Fruit fly (Drosophila melanogaster) whole organism, embryonic: Measurements from ENCODE around the gene CG17221.
A peak's percentile ranks its signal among the peaks of the same experiment; 100 is the strongest.

ENCODE experiments used
- Asciz ChIP-seq: fragments of 200-800 bp; sonication (Bioruptor generic); optimal IDR thresholded peaks from 2 replicates; lab custom pipeline; 2017; ENCODE audit warnings: missing biosample characterization, mild to moderate bottlenecking, missing genetic modification characterization, missing genetic modification reagents
- BEAF-32 ChIP-seq: fragments of 200-800 bp; sonication (Bioruptor generic); optimal IDR thresholded peaks from 3 replicates; lab custom pipeline; 2017; ENCODE audit warnings: missing biosample characterization, missing genetic modification characterization, mild to moderate bottlenecking, moderate library complexity, missing genetic modification reagents
- CG10366 ChIP-seq: fragments of 200-800 bp; sonication (Bioruptor generic); IDR thresholded peaks from 2 replicates; pipeline ENCODE4 v1.3.6; 2022; ENCODE audit warnings: missing biosample characterization, missing genetic modification characterization
- CG10979 ChIP-seq: fragments of 200-800 bp; sonication (Bioruptor generic); optimal IDR thresholded peaks from 2 replicates; lab custom pipeline; 2018; ENCODE audit warnings: missing biosample characterization, mild to moderate bottlenecking, missing genetic modification characterization, moderate library complexity
- CG11560 ChIP-seq: fragments of 200-800 bp; sonication (Bioruptor generic); IDR thresholded peaks from 3 replicates; pipeline ENCODE4 v1.3.6; 2022; ENCODE audit warnings: missing biosample characterization, missing genetic modification characterization
- CG11696 ChIP-seq: fragments of 200-800 bp; sonication (Bioruptor generic); IDR thresholded peaks from 2 replicates; pipeline ENCODE4 v1.3.6; 2022; ENCODE audit warnings: missing biosample characterization, missing genetic modification characterization
- CG1233 ChIP-seq: fragments of 200-800 bp; sonication (Bioruptor generic); optimal IDR thresholded peaks from 4 replicates; lab custom pipeline; 2018; ENCODE audit warnings: missing biosample characterization, mild to moderate bottlenecking, missing genetic modification characterization
- CG12659 ChIP-seq: fragments of 200-800 bp; sonication (Bioruptor generic); optimal IDR thresholded peaks from 3 replicates; lab custom pipeline; 2017; ENCODE audit warnings: mild to moderate bottlenecking, missing biosample characterization, missing genetic modification reagents, missing genetic modification characterization
- CG12769 ChIP-seq: fragments of 200-800 bp; sonication (Bioruptor generic); optimal IDR thresholded peaks from 2 replicates; lab custom pipeline; 2019; ENCODE audit warnings: missing biosample characterization, mild to moderate bottlenecking, missing genetic modification characterization, moderate library complexity
- CG15269 ChIP-seq: fragments of 200-800 bp; sonication (Bioruptor generic); optimal IDR thresholded peaks from 2 replicates; lab custom pipeline; 2018; ENCODE audit warnings: missing biosample characterization, mild to moderate bottlenecking, missing genetic modification characterization, moderate library complexity
- CG15601 ChIP-seq: fragments of 200-800 bp; sonication (Bioruptor generic); optimal IDR thresholded peaks from 3 replicates; lab custom pipeline; 2019; ENCODE audit warnings: missing biosample characterization, mild to moderate bottlenecking, missing genetic modification characterization, moderate library complexity
- CG16813 ChIP-seq: fragments of 200-800 bp; sonication (Bioruptor generic); IDR thresholded peaks from 3 replicates; pipeline ENCODE4 v1.3.6; 2022; ENCODE audit warnings: missing biosample characterization, missing genetic modification characterization; ENCODE audit not compliant: partially characterized antibody
- CG17359 ChIP-seq: fragments of 200-800 bp; sonication (Bioruptor generic); optimal IDR thresholded peaks from 3 replicates; lab custom pipeline; 2018; ENCODE audit warnings: missing biosample characterization, mild to moderate bottlenecking, missing genetic modification characterization, moderate library complexity
- CG17361 ChIP-seq: fragments of 200-800 bp; sonication (Bioruptor generic); IDR thresholded peaks from 3 replicates; pipeline ENCODE4 v1.3.6; 2022; ENCODE audit warnings: missing biosample characterization, missing genetic modification characterization
- CG30403 ChIP-seq: fragments of 200-800 bp; sonication (Bioruptor generic); optimal IDR thresholded peaks from 3 replicates; lab custom pipeline; 2016; ENCODE audit warnings: missing biosample characterization, missing genetic modification characterization
- CG7556 ChIP-seq: fragments of 200-800 bp; sonication (Bioruptor generic); optimal IDR thresholded peaks from 2 replicates; lab custom pipeline; 2017; ENCODE audit warnings: missing biosample characterization, mild to moderate bottlenecking, missing genetic modification characterization
- CG7786 ChIP-seq: fragments of 200-800 bp; sonication (Bioruptor generic); optimal IDR thresholded peaks from 2 replicates; lab custom pipeline; 2016; ENCODE audit warnings: missing biosample characterization, missing genetic modification characterization
- CG8944 ChIP-seq: fragments of 200-800 bp; sonication (Bioruptor generic); optimal IDR thresholded peaks from 3 replicates; lab custom pipeline; 2016; ENCODE audit warnings: missing biosample characterization, missing genetic modification characterization
- D19B ChIP-seq: fragments of 200-800 bp; sonication (Bioruptor generic); optimal IDR thresholded peaks from 2 replicates; lab custom pipeline; 2017; ENCODE audit warnings: missing biosample characterization, mild to moderate bottlenecking, missing genetic modification characterization
- Ets65A ChIP-seq: fragments of 200-800 bp; sonication (Bioruptor generic); peaks from one replicate; lab custom pipeline; 2016; ENCODE audit warnings: missing biosample characterization, missing genetic modification characterization
- Hr51 ChIP-seq, 2 experiments: fragments of 200-800 bp; sonication (Bioruptor generic); optimal IDR thresholded peaks; 2 replicates in 1 of 2; 3 replicates in 1 of 2; lab custom pipeline; 2016 to 2018; ENCODE audit warnings: missing biosample characterization in 2 of 2, missing genetic modification characterization in 2 of 2, mild to moderate bottlenecking in 1 of 2, moderate library complexity in 1 of 2
- Med ChIP-seq: fragments of 200-800 bp; sonication (Bioruptor generic); peaks from one replicate; lab custom pipeline; 2016; ENCODE audit warnings: missing biosample characterization, missing genetic modification characterization, mild to moderate bottlenecking, inconsistent platforms, moderate library complexity
- NfI ChIP-seq: fragments of 200-800 bp; sonication (Bioruptor generic); optimal IDR thresholded peaks from 3 replicates; lab custom pipeline; 2018; ENCODE audit warnings: missing biosample characterization, mild to moderate bottlenecking, missing genetic modification characterization, moderate library complexity
- Ptx1 ChIP-seq: fragments of 200-800 bp; sonication (Bioruptor generic); IDR thresholded peaks from 2 replicates; pipeline ENCODE4 v1.3.6; 2022; ENCODE audit warnings: missing biosample characterization, missing genetic modification characterization
- Sox100B ChIP-seq: fragments of 200-800 bp; sonication (Bioruptor generic); optimal IDR thresholded peaks from 3 replicates; lab custom pipeline; 2018; ENCODE audit warnings: missing biosample characterization, mild to moderate bottlenecking, missing genetic modification characterization
- Sry-β ChIP-seq: fragments of 200-800 bp; sonication (Bioruptor generic); optimal IDR thresholded peaks from 2 replicates; lab custom pipeline; 2018; ENCODE audit warnings: missing biosample characterization, mild to moderate bottlenecking, missing genetic modification characterization, moderate library complexity
- al ChIP-seq: fragments of 200-800 bp; sonication (Bioruptor generic); IDR thresholded peaks from 2 replicates; pipeline ENCODE4 v1.3.6; 2022; ENCODE audit warnings: missing biosample characterization, missing genetic modification characterization
- ara ChIP-seq: fragments of 200-800 bp; sonication (Bioruptor generic); IDR thresholded peaks from 2 replicates; pipeline ENCODE4 v1.3.6; 2022; ENCODE audit warnings: missing biosample characterization, missing genetic modification characterization
- chn ChIP-seq: fragments of 200-800 bp; sonication (Bioruptor generic); optimal IDR thresholded peaks from 2 replicates; lab custom pipeline; 2016; ENCODE audit warnings: missing biosample characterization, missing genetic modification characterization
- ci ChIP-seq: fragments of 200-800 bp; sonication (Bioruptor generic); IDR thresholded peaks from 3 replicates; pipeline ENCODE4 v1.3.6; 2022; ENCODE audit warnings: missing biosample characterization, missing genetic modification characterization
- dmrt99B ChIP-seq: fragments of 200-800 bp; sonication (Bioruptor generic); optimal IDR thresholded peaks from 2 replicates; lab custom pipeline; 2018; ENCODE audit warnings: missing biosample characterization, mild to moderate bottlenecking, missing genetic modification characterization, moderate library complexity
- fd64A ChIP-seq: fragments of 200-800 bp; sonication (Bioruptor generic); optimal IDR thresholded peaks from 3 replicates; lab custom pipeline; 2018; ENCODE audit warnings: missing biosample characterization, mild to moderate bottlenecking, missing genetic modification characterization
- fd96Cb ChIP-seq: fragments of 200-800 bp; sonication (Bioruptor generic); optimal IDR thresholded peaks from 2 replicates; lab custom pipeline; 2018; ENCODE audit warnings: missing biosample characterization, mild to moderate bottlenecking, missing genetic modification characterization, moderate library complexity
- ham ChIP-seq: fragments of 200-800 bp; sonication (Bioruptor generic); IDR thresholded peaks from 2 replicates; pipeline ENCODE4 v1.3.6; 2022; ENCODE audit warnings: missing biosample characterization, missing genetic modification characterization
- hb ChIP-seq: fragments of 200-800 bp; sonication (Bioruptor generic); IDR thresholded peaks from 3 replicates; pipeline ENCODE4 v1.3.6; 2022; ENCODE audit warnings: missing biosample characterization, missing genetic modification characterization; ENCODE audit not compliant: partially characterized antibody
- hkb ChIP-seq, 2 experiments: fragments of 200-800 bp in 1 of 2; fragments of >200 bp in 1 of 2; sonication (Bioruptor generic) in 1 of 2; IDR thresholded peaks in 1 of 2; optimal IDR thresholded peaks in 1 of 2; 2 replicates each; pipeline versions ENCODE4 v1.3.6 to Lab custom; 2017 to 2022; ENCODE audit warnings: missing biosample characterization in 1 of 2, missing genetic modification characterization in 1 of 2
- ind ChIP-seq: fragments of 200-800 bp; sonication (Bioruptor generic); optimal IDR thresholded peaks from 3 replicates; lab custom pipeline; 2016; ENCODE audit warnings: missing biosample characterization, missing genetic modification characterization
- inv ChIP-seq: fragments of 200-800 bp; sonication (Bioruptor generic); IDR thresholded peaks from 2 replicates; pipeline ENCODE4 v1.3.6; 2022; ENCODE audit warnings: missing biosample characterization, missing genetic modification characterization; ENCODE audit not compliant: partially characterized antibody
- kay ChIP-seq: fragments of 200-800 bp; sonication (Bioruptor generic); optimal IDR thresholded peaks from 2 replicates; lab custom pipeline; 2016; ENCODE audit warnings: missing biosample characterization, missing genetic modification characterization
- lola ChIP-seq, 3 experiments: fragments of >200 bp in 2 of 3; fragments of 200-800 bp in 1 of 3; sonication (Bioruptor generic) in 1 of 3; optimal IDR thresholded peaks; 2 replicates each; lab custom pipeline; 2017 to 2019; ENCODE audit warnings: missing biosample characterization in 3 of 3, missing genetic modification characterization in 3 of 3, mild to moderate bottlenecking in 1 of 3, moderate library complexity in 1 of 3
- mam ChIP-seq: fragments of 200-800 bp; sonication (Bioruptor generic); optimal IDR thresholded peaks from 3 replicates; lab custom pipeline; 2016; ENCODE audit warnings: missing biosample characterization, missing genetic modification characterization
- oc ChIP-seq: fragments of 200-800 bp; sonication (Bioruptor generic); optimal IDR thresholded peaks from 2 replicates; lab custom pipeline; 2018; ENCODE audit warnings: missing biosample characterization, mild to moderate bottlenecking, missing genetic modification characterization, moderate library complexity
- odd ChIP-seq: fragments of 200-800 bp; sonication (Bioruptor generic); optimal IDR thresholded peaks from 2 replicates; lab custom pipeline; 2017; ENCODE audit warnings: missing biosample characterization, mild to moderate bottlenecking, missing genetic modification characterization
- salm ChIP-seq: fragments of 200-800 bp; sonication (Bioruptor generic); optimal IDR thresholded peaks from 2 replicates; lab custom pipeline; 2018; ENCODE audit warnings: missing biosample characterization, mild to moderate bottlenecking, missing genetic modification characterization
- schlank ChIP-seq: fragments of 200-800 bp; sonication (Bioruptor generic); optimal IDR thresholded peaks from 2 replicates; lab custom pipeline; 2018; ENCODE audit warnings: missing biosample characterization, mild to moderate bottlenecking, missing genetic modification characterization
- shn ChIP-seq: fragments of 200-800 bp; sonication (Bioruptor generic); optimal IDR thresholded peaks from 3 replicates; lab custom pipeline; 2016; ENCODE audit warnings: missing biosample characterization, missing genetic modification characterization
- so ChIP-seq: fragments of 200-800 bp; sonication (Bioruptor generic); IDR thresholded peaks from 3 replicates; pipeline ENCODE4 v1.3.6; 2022; ENCODE audit warnings: missing biosample characterization, missing genetic modification characterization
- ttk ChIP-seq: fragments of 200-800 bp; sonication (Bioruptor generic); IDR thresholded peaks from 2 replicates; pipeline ENCODE4 v2.1.2; 2022; ENCODE audit warnings: missing biosample characterization, missing genetic modification characterization
- twi ChIP-seq: fragments of 200-800 bp; optimal IDR thresholded peaks from 2 replicates; lab custom pipeline; 2019; ENCODE audit warnings: missing biosample characterization, mild to moderate bottlenecking, missing genetic modification characterization, moderate library complexity

The CG17221 gene

DNA sequence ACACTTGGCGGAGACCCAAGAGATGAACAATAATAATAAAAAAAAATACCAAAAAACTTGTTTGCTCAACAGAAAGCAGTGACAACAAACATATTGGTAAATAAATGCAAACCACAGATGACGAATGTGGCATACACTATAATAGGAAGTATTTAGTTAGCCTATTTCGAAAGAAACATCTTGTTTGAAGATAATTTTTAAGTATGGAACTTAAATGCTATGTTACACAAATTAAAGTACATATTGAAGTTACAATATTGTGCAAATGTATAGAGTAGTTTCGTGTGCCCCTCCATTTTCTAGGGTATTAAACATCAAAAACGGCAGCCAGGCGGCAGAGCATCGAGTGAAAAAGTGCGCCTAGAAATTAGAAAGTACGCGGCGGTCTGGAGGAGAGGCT is 36.4 kb upstream of the CG17221 start (continued):
- TF ChIP-seq CG12659 (GFP tag; lab: Kevin White, UChicago) (peak; percentile 57), BEAF-32 (GFP tag; lab: Kevin White, UChicago) (no peak), CG8944 (GFP tag; lab: Kevin White, UChicago) (no peak), shn (GFP tag; lab: Kevin White, UChicago) (no peak), ttk (GFP tag; lab: Robert Waterston, UW) (peak; percentile 14; the same call in 1 of the 2 replicates), odd (peak; percentile 51), CG17361 (peak; percentile 67; the same call in 2 of the 3 replicates), Asciz (GFP tag; lab: Kevin White, UChicago) (peak; percentile 88), hkb (optimal IDR thresholded peaks at IDR 0.05; lab: Kevin White, UChicago) (no peak), hkb (GFP tag; IDR thresholded peaks at IDR 0.05; lab: Robert Waterston, UW) (0 out of 2 replicates have a peak, but pooled peaks have one; percentile 55), CG15601 (tag; lab: Kevin White, UChicago) (peak; percentile 64), NfI (GFP tag; lab: Kevin White, UChicago) (peak; percentile 26), ara (GFP tag; lab: Robert Waterston, UW) (peak; percentile 46; the same call in 1 of the 2 replicates), CG16813 (no peak), CG30403 (peak; percentile 24), oc (tag; lab: Kevin White, UChicago) (peak; percentile 62), CG17359 (tag; lab: Kevin White, UChicago) (peak; percentile 80), twi (tag; lab: Kevin White, UChicago) (no peak), Sry-β (no peak), CG15269 (tag; lab: Kevin White, UChicago) (peak; percentile 59), lola (GFP tag; optimal IDR thresholded peaks at IDR 0.05; lab: Kevin White, UChicago) (peak in 1 of 3 experiments; percentile 19), CG12769 (tag; lab: Kevin White, UChicago) (peak; percentile 30), al (GFP tag; lab: Robert Waterston, UW) (no peak), ind (GFP tag; lab: Kevin White, UChicago) (peak; percentile 41), kay (GFP tag; lab: Kevin White, UChicago) (no peak), Ptx1 (GFP tag; lab: Robert Waterston, UW) (peak; percentile 68), fd64A (peak; percentile 52), CG10979 (tag; lab: Kevin White, UChicago) (peak; percentile 60), CG11560 (tag; lab: Robert Waterston, UW) (no peak), so (GFP tag; lab: Robert Waterston, UW) (no peak), CG7786 (GFP tag; lab: Kevin White, UChicago) (no peak), fd96Cb (peak; percentile 65), hb (GFP tag; lab: Robert Waterston, UW) (no peak), dmrt99B (tag; lab: Kevin White, UChicago) (peak; percentile 86), D19B (no peak), schlank (tag; lab: Kevin White, UChicago) (no peak), CG1233 (peak; percentile 56), CG11696 (GFP tag; lab: Robert Waterston, UW) (no peak), inv (no peak), CG7556 (peak; percentile 41), chn (GFP tag; lab: Kevin White, UChicago) (no peak), salm (tag; lab: Kevin White, UChicago) (peak; percentile 11), ci (GFP tag; lab: Robert Waterston, UW) (peak; percentile 71), CG10366 (GFP tag; lab: Robert Waterston, UW) (peak; percentile 40; the same call in 1 of the 2 replicates), mam (GFP tag; lab: Kevin White, UChicago) (no peak), Ets65A (GFP tag; lab: Kevin White, UChicago) (peak; percentile 82), Med (GFP tag; lab: Kevin White, UChicago) (peak; percentile 80), Hr51 (GFP tag; optimal IDR thresholded peaks at IDR 0.05; lab: Kevin White, UChicago) (peak in 1 of 2 experiments; percentile 73), Sox100B (GFP tag; lab: Kevin White, UChicago) (peak; percentile 75), ham (GFP tag; lab: Robert Waterston, UW) (no peak)
